Worm (Caenorhabditis elegans) whole organism, late embryonic: ENCODE data around the gene F13E9.12.

Source experiments
- C08G9.2 ChIP-seq: sonication (generic microtip); optimal IDR thresholded peaks from 2 replicates; lab custom pipeline; 2016; ENCODE audit warnings: mild to moderate bottlenecking, missing genetic modification characterization, moderate library complexity, missing compliant biosample characterization
- C38D4.7 ChIP-seq: fragments of 200-800 bp; sonication (Bioruptor generic); optimal IDR thresholded peaks from 2 replicates; lab custom pipeline; 2018; ENCODE audit warnings: mild to moderate bottlenecking, missing genetic modification characterization, moderate library complexity, missing compliant biosample characterization
- F13H6.1 ChIP-seq: sonication (generic microtip); optimal IDR thresholded peaks from 2 replicates; lab custom pipeline; 2016; ENCODE audit warnings: missing genetic modification characterization, missing compliant biosample characterization
- K02D7.2 ChIP-seq: sonication (generic microtip); optimal IDR thresholded peaks from 2 replicates; lab custom pipeline; 2017; ENCODE audit warnings: mild to moderate bottlenecking, missing genetic modification characterization, missing compliant biosample characterization
- K09A11.1 ChIP-seq: sonication (generic microtip); optimal IDR thresholded peaks from 2 replicates; lab custom pipeline; 2017; ENCODE audit warnings: antibody characterized with exemption, mild to moderate bottlenecking, missing genetic modification characterization, missing compliant biosample characterization; ENCODE audit not compliant: insufficient read depth
- T23F11.4 ChIP-seq: fragments of 200-800 bp; sonication (Bioruptor generic); optimal IDR thresholded peaks from 2 replicates; lab custom pipeline; 2018; ENCODE audit warnings: mild to moderate bottlenecking, missing genetic modification characterization, missing compliant biosample characterization
- ama-1 ChIP-seq: fragments of 150-350 bp; optimal IDR thresholded peaks from 2 replicates; lab custom pipeline; 2014
- ceh-14 ChIP-seq: sonication (generic microtip); optimal IDR thresholded peaks from 2 replicates; lab custom pipeline; 2016; ENCODE audit warnings: missing genotype, missing genetic modification characterization, missing compliant biosample characterization
- ceh-18 ChIP-seq: sonication (generic microtip); optimal IDR thresholded peaks from 2 replicates; lab custom pipeline; 2016; ENCODE audit warnings: missing genetic modification characterization, missing compliant biosample characterization
- ceh-19 ChIP-seq: fragments of 200-800 bp; sonication (Bioruptor generic); optimal IDR thresholded peaks from 2 replicates; lab custom pipeline; 2018; ENCODE audit warnings: mild to moderate bottlenecking, missing genetic modification characterization, missing compliant biosample characterization
- ceh-2 ChIP-seq: sonication (generic microtip); optimal IDR thresholded peaks from 2 replicates; lab custom pipeline; 2016; ENCODE audit warnings: missing genotype, missing genetic modification characterization, missing compliant biosample characterization
- ceh-22 ChIP-seq: sonication (generic microtip); optimal IDR thresholded peaks from 2 replicates; lab custom pipeline; 2017; ENCODE audit warnings: missing biosample characterization, missing genetic modification characterization
- ceh-24 ChIP-seq: sonication (generic microtip); optimal IDR thresholded peaks from 2 replicates; lab custom pipeline; 2016; ENCODE audit warnings: mild to moderate bottlenecking, missing genetic modification characterization, missing compliant biosample characterization
- ceh-34 ChIP-seq: sonication (generic microtip); optimal IDR thresholded peaks from 2 replicates; lab custom pipeline; 2016; ENCODE audit warnings: mild to moderate bottlenecking, missing genetic modification characterization, missing compliant biosample characterization
- ceh-45 ChIP-seq: fragments of 200-800 bp; sonication (Bioruptor generic); IDR thresholded peaks from 2 replicates; pipeline ENCODE4 v1.3.6; 2022; ENCODE audit warnings: missing genetic modification reagents, missing genetic modification characterization, missing compliant biosample characterization
- che-1 ChIP-seq: sonication (generic microtip); optimal IDR thresholded peaks from 2 replicates; lab custom pipeline; 2016; ENCODE audit warnings: mild to moderate bottlenecking, missing genetic modification characterization, missing compliant biosample characterization
- dve-1 ChIP-seq: sonication (generic microtip); optimal IDR thresholded peaks from 2 replicates; lab custom pipeline; 2017; ENCODE audit warnings: antibody characterized with exemption, mild to moderate bottlenecking, missing genetic modification characterization, missing compliant biosample characterization
- elt-2 ChIP-seq: sonication (generic microtip); optimal IDR thresholded peaks from 2 replicates; lab custom pipeline; 2016; ENCODE audit warnings: missing genetic modification reagents, missing genetic modification characterization, missing compliant biosample characterization
- ets-4 ChIP-seq: sonication (generic microtip); optimal IDR thresholded peaks from 2 replicates; lab custom pipeline; 2016; ENCODE audit warnings: missing genetic modification characterization, missing compliant biosample characterization
- eyg-1 ChIP-seq: sonication (generic microtip); optimal IDR thresholded peaks from 2 replicates; lab custom pipeline; 2016; ENCODE audit warnings: missing genotype, missing genetic modification characterization, missing compliant biosample characterization
- fkh-10 ChIP-seq: fragments of 150-350 bp; optimal IDR thresholded peaks from 2 replicates; lab custom pipeline; 2014; ENCODE audit warnings: missing biosample characterization, missing genetic modification reagents, missing genetic modification characterization
- fkh-6 ChIP-seq: sonication (generic microtip); optimal IDR thresholded peaks from 2 replicates; lab custom pipeline; 2016; ENCODE audit warnings: missing genetic modification characterization, missing compliant biosample characterization
- hlh-13 ChIP-seq: fragments of 200-800 bp; sonication (Bioruptor generic); optimal IDR thresholded peaks from 2 replicates; lab custom pipeline; 2018; ENCODE audit warnings: mild to moderate bottlenecking, missing genetic modification characterization, missing compliant biosample characterization
- hlh-15 ChIP-seq: sonication (generic microtip); optimal IDR thresholded peaks from 2 replicates; lab custom pipeline; 2016; ENCODE audit warnings: missing genetic modification characterization, missing compliant biosample characterization
- hlh-30 ChIP-seq: sonication (generic microtip); optimal IDR thresholded peaks from 2 replicates; lab custom pipeline; 2017; ENCODE audit warnings: antibody characterized with exemption, missing genetic modification characterization, missing compliant biosample characterization; ENCODE audit not compliant: insufficient read depth
- hlh-6 ChIP-seq: sonication (generic microtip); optimal IDR thresholded peaks from 2 replicates; lab custom pipeline; 2016; ENCODE audit warnings: missing genotype, missing genetic modification characterization, missing compliant biosample characterization
- lim-6 ChIP-seq: sonication (generic microtip); optimal IDR thresholded peaks from 2 replicates; lab custom pipeline; 2016; ENCODE audit warnings: missing genetic modification characterization, missing compliant biosample characterization
- mec-3 ChIP-seq: sonication (generic microtip); optimal IDR thresholded peaks from 2 replicates; lab custom pipeline; 2016; ENCODE audit warnings: borderline replicate concordance, missing genetic modification characterization, missing compliant biosample characterization
- nfya-1 ChIP-seq: sonication (generic microtip); optimal IDR thresholded peaks from 2 replicates; lab custom pipeline; 2017; ENCODE audit warnings: missing genetic modification characterization, mild to moderate bottlenecking, missing compliant biosample characterization, antibody characterized with exemption, moderate library complexity
- nhr-11 ChIP-seq: fragments of 150-350 bp; optimal IDR thresholded peaks from 2 replicates; lab custom pipeline; 2014; ENCODE audit warnings: missing biosample characterization, missing genetic modification characterization
- odd-2 ChIP-seq: sonication (generic microtip); optimal IDR thresholded peaks from 2 replicates; lab custom pipeline; 2017; ENCODE audit warnings: antibody characterized with exemption, mild to moderate bottlenecking, missing genetic modification characterization, missing compliant biosample characterization
- pat-9 ChIP-seq: fragments of 200-800 bp; sonication (Bioruptor generic); optimal IDR thresholded peaks from 2 replicates; lab custom pipeline; 2018; ENCODE audit warnings: mild to moderate bottlenecking, missing genetic modification characterization, moderate library complexity, missing compliant biosample characterization
- pax-1 ChIP-seq: fragments of 150-350 bp; optimal IDR thresholded peaks from 2 replicates; lab custom pipeline; 2014; ENCODE audit warnings: missing biosample characterization, missing genetic modification characterization
- pha-2 ChIP-seq: sonication (generic microtip); optimal IDR thresholded peaks from 2 replicates; lab custom pipeline; 2017; ENCODE audit warnings: mild to moderate bottlenecking, missing genetic modification characterization, missing compliant biosample characterization
- pha-4 ChIP-seq: fragments of 150-350 bp; optimal IDR thresholded peaks from 2 replicates; lab custom pipeline; 2018; ENCODE audit warnings: missing biosample characterization, missing genetic modification reagents, missing genetic modification characterization
- pqm-1 ChIP-seq: sonication (generic microtip); optimal IDR thresholded peaks from 2 replicates; lab custom pipeline; 2016; ENCODE audit warnings: missing genetic modification characterization, missing compliant biosample characterization
- pros-1 ChIP-seq: fragments of 150-350 bp; optimal IDR thresholded peaks from 2 replicates; lab custom pipeline; 2014; ENCODE audit warnings: missing biosample characterization, missing genetic modification reagents, missing genetic modification characterization
- ref-2 ChIP-seq: sonication (generic microtip); optimal IDR thresholded peaks from 2 replicates; lab custom pipeline; 2016; ENCODE audit warnings: missing genetic modification characterization, missing compliant biosample characterization
- rnt-1 ChIP-seq: sonication (generic microtip); optimal IDR thresholded peaks from 2 replicates; lab custom pipeline; 2016; ENCODE audit warnings: missing genetic modification characterization, missing compliant biosample characterization
- sdc-2 ChIP-seq: sonication (generic microtip); optimal IDR thresholded peaks from 2 replicates; lab custom pipeline; 2016; ENCODE audit warnings: missing genotype, missing genetic modification characterization, missing compliant biosample characterization
- sox-2 ChIP-seq: fragments of 200-800 bp; sonication (Bioruptor generic); IDR thresholded peaks from 2 replicates; pipeline ENCODE4 v1.3.6; 2022; ENCODE audit warnings: missing genetic modification reagents, missing genetic modification characterization, missing compliant biosample characterization
- sox-4 ChIP-seq: sonication (generic microtip); optimal IDR thresholded peaks from 2 replicates; lab custom pipeline; 2017; ENCODE audit warnings: mild to moderate bottlenecking, missing genetic modification characterization, inconsistent platforms, missing compliant biosample characterization
- unc-3 ChIP-seq, 2 experiments: fragments of 200-800 bp in 1 of 2; sonication (Bioruptor generic) in 1 of 2; sonication (generic microtip) in 1 of 2; conservative IDR thresholded peaks in 1 of 2; optimal IDR thresholded peaks in 1 of 2; 2 replicates each; pipeline versions ENCODE4 v1.3.6 to Lab custom; 2016 to 2022; ENCODE audit warnings: missing compliant biosample characterization in 2 of 2, missing genetic modification characterization in 2 of 2, missing genetic modification reagents in 1 of 2
- unc-42 ChIP-seq: sonication (generic microtip); optimal IDR thresholded peaks from 2 replicates; lab custom pipeline; 2016; ENCODE audit warnings: missing genotype, missing genetic modification characterization, missing compliant biosample characterization
- unc-55 ChIP-seq: sonication (generic microtip); optimal IDR thresholded peaks from 2 replicates; lab custom pipeline; 2017; ENCODE audit warnings: missing biosample characterization, missing genetic modification reagents, missing genetic modification characterization
- unc-86 ChIP-seq: sonication (generic microtip); optimal IDR thresholded peaks from 2 replicates; lab custom pipeline; 2016; ENCODE audit warnings: missing genetic modification characterization, missing compliant biosample characterization
- ztf-16 ChIP-seq: sonication (generic microtip); optimal IDR thresholded peaks from 2 replicates; lab custom pipeline; 2017; ENCODE audit warnings: missing genetic modification characterization, missing compliant biosample characterization

The F13E9.12 gene

ce11 chrIV:10874527-10874926 lies at the start of gene F13E9.12:
Gene F13E9.12 (minus strand): TSS chrIV:10874627.
- TF ChIP-seq C08G9.2 (no peak), pha-4 (tag; lab: Kevin White, UChicago) (no peak)

ce11 chrIV:10919770-10920169 lies 45.3 kb upstream of the F13E9.12 start, which contains the start of gene rbr-2:
Gene rbr-2 (plus strand): TSS chrIV:10920070.
- TF ChIP-seq hlh-6 (tag; lab: Kevin White, UChicago) = no peak
- no peak for TF ChIP-seq pha-4 (tag; lab: Kevin White, UChicago)

ce11 chrIV:10918877-10919560 lies 44.6 kb upstream of the F13E9.12 start:
- no peak for TF ChIP-seq hlh-13
- TF ChIP-seq rnt-1 = peak; percentile 2
- no peak for TF ChIP-seq ceh-22
- no peak for TF ChIP-seq odd-2 (tag; lab: Kevin White, UChicago)
- TF ChIP-seq ceh-19 = peak; percentile 10
- TF ChIP-seq hlh-6 (tag; lab: Kevin White, UChicago) = no peak
- TF ChIP-seq eyg-1 = no peak
- no peak for TF ChIP-seq nhr-11
- peak; percentile 56 for TF ChIP-seq ref-2 (tag; lab: Kevin White, UChicago)
- TF ChIP-seq elt-2 (tag; lab: Kevin White, UChicago) = no peak
- TF ChIP-seq K02D7.2 (tag; lab: Kevin White, UChicago) = no peak
- no peak for TF ChIP-seq ceh-14 (tag; lab: Kevin White, UChicago)
- no peak for TF ChIP-seq lim-6
- TF ChIP-seq unc-3 (GFP tag; conservative IDR thresholded peaks at IDR 0.05; lab: Robert Waterston, UW) = no peak
- TF ChIP-seq unc-3 (tag; optimal IDR thresholded peaks at IDR 0.05; lab: Kevin White, UChicago) = no peak
- no peak for TF ChIP-seq ceh-24 (tag; lab: Kevin White, UChicago)
- no peak for TF ChIP-seq sox-2 (GFP tag; lab: Robert Waterston, UW)
- peak; percentile 69 for TF ChIP-seq nfya-1 (tag; lab: Kevin White, UChicago)
- no peak for TF ChIP-seq pros-1 (tag; lab: Kevin White, UChicago)
- TF ChIP-seq ceh-34 (tag; lab: Kevin White, UChicago) = peak; percentile 66
- TF ChIP-seq pha-4 (tag; lab: Kevin White, UChicago) = no peak
- TF ChIP-seq ets-4 (tag; lab: Kevin White, UChicago) = no peak
- no peak for TF ChIP-seq pqm-1
- TF ChIP-seq ama-1 = no peak
- TF ChIP-seq K09A11.1 (tag; lab: Kevin White, UChicago) = no peak
- TF ChIP-seq sox-4 (tag; lab: Kevin White, UChicago) = no peak
- no peak for TF ChIP-seq ceh-2
- TF ChIP-seq fkh-6 (tag; lab: Kevin White, UChicago) = no peak
- TF ChIP-seq fkh-10 (GFP tag; lab: Kevin White, UChicago) = no peak
- no peak for TF ChIP-seq C08G9.2
- TF ChIP-seq che-1 (tag; lab: Kevin White, UChicago) = no peak
- TF ChIP-seq unc-55 (GFP tag; lab: Kevin White, UChicago) = peak; percentile 72
- peak; percentile 80 for TF ChIP-seq hlh-30 (tag; lab: Kevin White, UChicago)
- no peak for TF ChIP-seq mec-3 (tag; lab: Kevin White, UChicago)
- TF ChIP-seq pha-2 (tag; lab: Kevin White, UChicago) = no peak
- TF ChIP-seq C38D4.7 = no peak
- TF ChIP-seq F13H6.1 (tag; lab: Kevin White, UChicago) = peak; percentile 6
- TF ChIP-seq unc-86 (tag; lab: Kevin White, UChicago) = no peak
- peak; percentile 51 for TF ChIP-seq unc-42 (tag; lab: Kevin White, UChicago)
- no peak for TF ChIP-seq dve-1 (tag; lab: Kevin White, UChicago)
- TF ChIP-seq ceh-18 (tag; lab: Kevin White, UChicago) = peak; percentile 77
- no peak for TF ChIP-seq T23F11.4 (GFP tag; lab: Kevin White, UChicago)
- TF ChIP-seq sdc-2 = no peak
- no peak for TF ChIP-seq ztf-16 (tag; lab: Kevin White, UChicago)
- TF ChIP-seq hlh-15 (tag; lab: Kevin White, UChicago) = no peak
- peak; percentile 29 for TF ChIP-seq pax-1 (tag; lab: Kevin White, UChicago)
- TF ChIP-seq pat-9 (tag; lab: Kevin White, UChicago) = no peak
- TF ChIP-seq ceh-45 (GFP tag; lab: Robert Waterston, UW) = no peak
